Fruit fly (Drosophila melanogaster): ENCODE data around the gene CG31751.

Gene CG31751

DNA sequence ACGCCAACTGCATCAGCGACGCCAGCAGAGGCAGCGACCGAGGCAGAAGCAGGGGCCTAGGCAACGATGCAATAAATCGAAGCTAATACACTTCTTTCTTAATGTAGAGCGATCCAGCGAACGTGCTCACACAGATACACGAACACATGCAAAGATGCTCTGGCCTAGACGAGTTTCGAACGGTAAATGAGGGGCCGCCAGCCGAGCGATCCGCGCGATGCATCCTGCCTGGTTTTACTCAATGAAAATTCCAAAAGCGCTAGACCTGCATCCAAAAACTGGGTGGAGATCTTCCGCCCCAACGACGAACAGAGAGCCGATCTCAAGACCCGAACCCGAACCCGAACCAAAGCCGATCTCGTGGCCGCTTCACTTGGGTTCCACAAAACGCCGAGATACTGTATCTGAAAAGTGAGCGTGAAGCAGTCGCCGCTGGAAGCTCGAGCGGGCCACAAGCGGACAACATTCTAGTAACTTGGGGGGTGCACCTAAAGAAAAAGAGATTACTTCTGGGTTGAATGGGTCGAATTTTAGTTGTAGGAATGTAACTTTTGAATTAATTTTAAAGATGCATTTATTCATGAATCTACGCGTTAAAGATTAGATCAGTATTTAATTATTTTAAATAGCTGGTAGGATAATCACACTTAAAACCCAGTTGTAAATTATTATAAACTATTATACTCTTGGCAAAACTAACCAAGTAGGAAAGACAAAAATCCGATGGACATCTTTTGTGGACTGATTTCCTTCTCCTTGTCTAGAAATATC lies 55.9 kb downstream of the CG31751 start (continued):
- TF ChIP-seq Abd-B (GFP tag; optimal IDR thresholded peaks at IDR 0.05) (no peak), hth (optimal IDR thresholded peaks at IDR 0.05) (no peak), chm (GFP tag; IDR thresholded peaks at IDR 0.05) (peak; percentile 47), CoRest (tag; optimal IDR thresholded peaks at IDR 0.05) (peak; percentile 17), fd64A (GFP tag; optimal IDR thresholded peaks at IDR 0.05) (no peak), Xrp1 (GFP tag; IDR thresholded peaks at IDR 0.05) (no peak), CG6813 (GFP tag; optimal IDR thresholded peaks at IDR 0.05) (no peak), CG17361 (GFP tag; IDR thresholded peaks at IDR 0.05) (no peak), Hmr (GFP tag; optimal IDR thresholded peaks at IDR 0.05) (no peak), Spps (tag; optimal IDR thresholded peaks at IDR 0.05) (no peak), Jarid2 (GFP tag; optimal IDR thresholded peaks at IDR 0.05) (peak; percentile 92), z (GFP tag; IDR thresholded peaks at IDR 0.05) (peak; percentile 56; the same call in 1 of the 3 replicates), gem (tag; optimal IDR thresholded peaks at IDR 0.05) (peak; percentile 17), CG18599 (GFP tag; optimal IDR thresholded peaks at IDR 0.05) (no peak), pros (GFP tag; optimal IDR thresholded peaks at IDR 0.05) (peak; percentile 60), CG2712 (tag; optimal IDR thresholded peaks at IDR 0.05) (peak; percentile 14), CG14014 (GFP tag; IDR thresholded peaks at IDR 0.05) (no peak), vvl (GFP tag; IDR thresholded peaks at IDR 0.05) (0 out of 2 replicates have a peak, but pooled peaks have one; percentile 17), HLH54F (GFP tag; optimal IDR thresholded peaks at IDR 0.05) (no peak), Fer1 (GFP tag; optimal IDR thresholded peaks at IDR 0.05) (no peak), CG17385 (GFP tag; optimal IDR thresholded peaks at IDR 0.05) (no peak), CG16863 (GFP tag; optimal IDR thresholded peaks at IDR 0.05) (no peak), da (GFP tag; optimal IDR thresholded peaks at IDR 0.05) (no peak), Drgx (GFP tag; IDR thresholded peaks at IDR 0.05) (peak; percentile 19; the same call in 1 of the 2 replicates), sqz (GFP tag; optimal IDR thresholded peaks at IDR 0.05) (no peak)

Data from whole organism, embryonic.